Worm (Caenorhabditis elegans): ENCODE measurements around the gene B0546.4.

ce11 chrIV:3384047-3384446, at the start of gene B0546.4:
- no peak for TF ChIP-seq pha-4 (tag; optimal IDR thresholded peaks at IDR 0.05)
- no peak for TF ChIP-seq snpc-4 (tag; optimal IDR thresholded peaks at IDR 0.05)
- TF ChIP-seq blmp-1 (tag; optimal IDR thresholded peaks at IDR 0.05), result no peak
- TF ChIP-seq ceh-39 (tag; optimal IDR thresholded peaks at IDR 0.05), result no peak
- no peak for TF ChIP-seq mep-1 (tag; optimal IDR thresholded peaks at IDR 0.05)
- no peak for TF ChIP-seq lsy-2 (tag; optimal IDR thresholded peaks at IDR 0.05)
- no peak for TF ChIP-seq sptf-1 (tag; optimal IDR thresholded peaks at IDR 0.05)
- TF ChIP-seq drap-1 (GFP tag; optimal IDR thresholded peaks at IDR 0.05), result no peak
- TF ChIP-seq unc-62 (GFP tag; optimal IDR thresholded peaks at IDR 0.05), result no peak
- no peak for TF ChIP-seq ztf-11 (tag; optimal IDR thresholded peaks at IDR 0.05)
- TF ChIP-seq ces-1 (GFP tag; optimal IDR thresholded peaks at IDR 0.05), result no peak

All from whole organism, mixed stage, embryonic.